Worm (Caenorhabditis elegans) whole organism, late embryonic: ENCODE data around the gene C53A5.11.

ENCODE experiments used
- C08G9.2 ChIP-seq: sonication (generic microtip); optimal IDR thresholded peaks from 2 replicates; lab custom pipeline; 2016; ENCODE audit warnings: mild to moderate bottlenecking, missing genetic modification characterization, moderate library complexity, missing compliant biosample characterization
- C38D4.7 ChIP-seq: fragments of 200-800 bp; sonication (Bioruptor generic); optimal IDR thresholded peaks from 2 replicates; lab custom pipeline; 2018; ENCODE audit warnings: mild to moderate bottlenecking, missing genetic modification characterization, moderate library complexity, missing compliant biosample characterization
- F13H6.1 ChIP-seq: sonication (generic microtip); optimal IDR thresholded peaks from 2 replicates; lab custom pipeline; 2016; ENCODE audit warnings: missing genetic modification characterization, missing compliant biosample characterization
- K09A11.1 ChIP-seq: sonication (generic microtip); optimal IDR thresholded peaks from 2 replicates; lab custom pipeline; 2017; ENCODE audit warnings: antibody characterized with exemption, mild to moderate bottlenecking, missing genetic modification characterization, missing compliant biosample characterization; ENCODE audit not compliant: insufficient read depth
- T23F11.4 ChIP-seq: fragments of 200-800 bp; sonication (Bioruptor generic); optimal IDR thresholded peaks from 2 replicates; lab custom pipeline; 2018; ENCODE audit warnings: mild to moderate bottlenecking, missing genetic modification characterization, missing compliant biosample characterization
- ama-1 ChIP-seq: fragments of 150-350 bp; optimal IDR thresholded peaks from 2 replicates; lab custom pipeline; 2014
- ceh-19 ChIP-seq: fragments of 200-800 bp; sonication (Bioruptor generic); optimal IDR thresholded peaks from 2 replicates; lab custom pipeline; 2018; ENCODE audit warnings: mild to moderate bottlenecking, missing genetic modification characterization, missing compliant biosample characterization
- ceh-22 ChIP-seq: sonication (generic microtip); optimal IDR thresholded peaks from 2 replicates; lab custom pipeline; 2017; ENCODE audit warnings: missing biosample characterization, missing genetic modification characterization
- ceh-30 ChIP-seq: fragments of 150-350 bp; optimal IDR thresholded peaks from 2 replicates; lab custom pipeline; 2014; ENCODE audit warnings: missing biosample characterization, missing genetic modification characterization
- ceh-31 ChIP-seq: sonication (generic microtip); optimal IDR thresholded peaks from 2 replicates; lab custom pipeline; 2016; ENCODE audit warnings: missing genetic modification characterization, missing compliant biosample characterization
- ceh-9 ChIP-seq: sonication (generic microtip); optimal IDR thresholded peaks from 2 replicates; lab custom pipeline; 2016; ENCODE audit warnings: mild to moderate bottlenecking, missing genetic modification characterization, inconsistent platforms, missing compliant biosample characterization
- dmd-4 ChIP-seq: sonication (generic microtip); optimal IDR thresholded peaks from 2 replicates; lab custom pipeline; 2016; ENCODE audit warnings: borderline replicate concordance, missing genetic modification characterization, missing compliant biosample characterization
- dve-1 ChIP-seq: sonication (generic microtip); optimal IDR thresholded peaks from 2 replicates; lab custom pipeline; 2017; ENCODE audit warnings: antibody characterized with exemption, mild to moderate bottlenecking, missing genetic modification characterization, missing compliant biosample characterization
- fkh-10 ChIP-seq: fragments of 150-350 bp; optimal IDR thresholded peaks from 2 replicates; lab custom pipeline; 2014; ENCODE audit warnings: missing biosample characterization, missing genetic modification reagents, missing genetic modification characterization
- gmeb-2 ChIP-seq: sonication (generic microtip); optimal IDR thresholded peaks from 2 replicates; lab custom pipeline; 2016; ENCODE audit warnings: missing genetic modification characterization, inconsistent platforms, missing compliant biosample characterization
- hlh-13 ChIP-seq: fragments of 200-800 bp; sonication (Bioruptor generic); optimal IDR thresholded peaks from 2 replicates; lab custom pipeline; 2018; ENCODE audit warnings: mild to moderate bottlenecking, missing genetic modification characterization, missing compliant biosample characterization
- hlh-15 ChIP-seq: sonication (generic microtip); optimal IDR thresholded peaks from 2 replicates; lab custom pipeline; 2016; ENCODE audit warnings: missing genetic modification characterization, missing compliant biosample characterization
- hlh-6 ChIP-seq: sonication (generic microtip); optimal IDR thresholded peaks from 2 replicates; lab custom pipeline; 2016; ENCODE audit warnings: missing genotype, missing genetic modification characterization, missing compliant biosample characterization
- hlh-8 ChIP-seq: sonication (generic microtip); optimal IDR thresholded peaks from 2 replicates; lab custom pipeline; 2016; ENCODE audit warnings: missing genotype, missing genetic modification characterization, missing compliant biosample characterization
- madf-2 ChIP-seq: sonication (generic microtip); optimal IDR thresholded peaks from 2 replicates; lab custom pipeline; 2017; ENCODE audit warnings: missing genetic modification characterization, missing compliant biosample characterization
- mec-3 ChIP-seq: sonication (generic microtip); optimal IDR thresholded peaks from 2 replicates; lab custom pipeline; 2016; ENCODE audit warnings: borderline replicate concordance, missing genetic modification characterization, missing compliant biosample characterization
- nhr-232 ChIP-seq: sonication (generic microtip); optimal IDR thresholded peaks from 2 replicates; lab custom pipeline; 2016; ENCODE audit warnings: missing genetic modification characterization, missing compliant biosample characterization
- npax-4 ChIP-seq: sonication (generic microtip); optimal IDR thresholded peaks from 2 replicates; lab custom pipeline; 2016; ENCODE audit warnings: missing genetic modification characterization, missing compliant biosample characterization
- odd-2 ChIP-seq: sonication (generic microtip); optimal IDR thresholded peaks from 2 replicates; lab custom pipeline; 2017; ENCODE audit warnings: antibody characterized with exemption, mild to moderate bottlenecking, missing genetic modification characterization, missing compliant biosample characterization
- pag-3 ChIP-seq: sonication (generic microtip); optimal IDR thresholded peaks from 2 replicates; lab custom pipeline; 2016; ENCODE audit warnings: missing compliant biosample characterization, missing genetic modification characterization, borderline replicate concordance
- pha-2 ChIP-seq: sonication (generic microtip); optimal IDR thresholded peaks from 2 replicates; lab custom pipeline; 2017; ENCODE audit warnings: mild to moderate bottlenecking, missing genetic modification characterization, missing compliant biosample characterization
- pros-1 ChIP-seq: fragments of 150-350 bp; optimal IDR thresholded peaks from 2 replicates; lab custom pipeline; 2014; ENCODE audit warnings: missing biosample characterization, missing genetic modification reagents, missing genetic modification characterization
- sox-2 ChIP-seq: fragments of 200-800 bp; sonication (Bioruptor generic); IDR thresholded peaks from 2 replicates; pipeline ENCODE4 v1.3.6; 2022; ENCODE audit warnings: missing genetic modification reagents, missing genetic modification characterization, missing compliant biosample characterization
- syd-9 ChIP-seq: sonication (generic microtip); optimal IDR thresholded peaks from 2 replicates; lab custom pipeline; 2016; ENCODE audit warnings: mild to moderate bottlenecking, missing genetic modification characterization, moderate library complexity, missing compliant biosample characterization
- tbx-7 ChIP-seq: sonication (generic microtip); optimal IDR thresholded peaks from 2 replicates; lab custom pipeline; 2016; ENCODE audit warnings: missing genotype, missing genetic modification characterization, missing compliant biosample characterization
- ttx-3 ChIP-seq: sonication (generic microtip); optimal IDR thresholded peaks from 2 replicates; lab custom pipeline; 2016; ENCODE audit warnings: missing genetic modification reagents, missing genetic modification characterization, missing compliant biosample characterization
- unc-3 ChIP-seq, 2 experiments: fragments of 200-800 bp in 1 of 2; sonication (Bioruptor generic) in 1 of 2; sonication (generic microtip) in 1 of 2; conservative IDR thresholded peaks in 1 of 2; optimal IDR thresholded peaks in 1 of 2; 2 replicates each; pipeline versions ENCODE4 v1.3.6 to Lab custom; 2016 to 2022; ENCODE audit warnings: missing compliant biosample characterization in 2 of 2, missing genetic modification characterization in 2 of 2, missing genetic modification reagents in 1 of 2
- unc-42 ChIP-seq: sonication (generic microtip); optimal IDR thresholded peaks from 2 replicates; lab custom pipeline; 2016; ENCODE audit warnings: missing genotype, missing genetic modification characterization, missing compliant biosample characterization
- unc-55 ChIP-seq: sonication (generic microtip); optimal IDR thresholded peaks from 2 replicates; lab custom pipeline; 2017; ENCODE audit warnings: missing biosample characterization, missing genetic modification reagents, missing genetic modification characterization
- zip-5 ChIP-seq: sonication (generic microtip); optimal IDR thresholded peaks from 2 replicates; lab custom pipeline; 2016; ENCODE audit warnings: missing genetic modification characterization, missing compliant biosample characterization

The C53A5.11 gene

DNA sequence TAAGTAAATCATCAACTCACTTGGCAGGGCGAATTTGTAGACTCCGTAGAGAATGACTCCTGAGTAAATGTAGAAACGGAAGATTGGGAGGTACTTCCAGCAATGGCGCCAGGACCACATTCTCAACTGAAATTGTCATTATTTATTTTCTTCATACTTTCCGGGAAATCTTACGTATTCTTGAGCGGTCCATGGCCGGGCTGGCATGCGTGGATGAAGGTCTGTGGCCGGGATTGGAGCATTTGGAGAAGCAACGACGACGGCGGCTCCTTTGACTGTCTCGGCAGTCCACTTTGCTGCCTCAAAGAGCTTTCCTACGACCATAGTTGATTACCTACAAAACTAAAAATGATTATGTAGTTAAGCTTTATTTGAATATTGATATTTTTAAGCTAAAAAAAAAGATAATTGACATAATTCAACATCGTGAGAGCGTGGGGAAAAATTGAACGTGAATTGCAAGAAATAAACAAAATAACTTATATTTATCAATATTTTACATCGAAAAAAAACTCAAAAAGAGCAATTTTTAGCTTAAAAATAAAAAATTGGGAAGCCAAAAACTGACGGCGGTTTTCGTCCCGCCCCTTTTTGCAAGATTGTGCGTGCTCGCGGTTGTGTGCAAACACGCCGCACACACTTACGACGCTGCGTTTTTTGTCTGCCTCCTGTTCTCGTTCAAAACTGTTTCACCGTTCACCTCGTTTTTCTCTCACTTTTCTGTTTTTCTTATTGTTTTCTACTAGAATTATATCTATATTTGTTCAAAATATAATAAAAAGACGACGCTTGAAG is 38.7 kb upstream of the C53A5.11 start, which contains the start of gene ril-1 (continued):
- TF ChIP-seq tbx-7 (tag; lab: Kevin White, UChicago) (no peak), unc-3 (GFP tag; conservative IDR thresholded peaks at IDR 0.05; lab: Robert Waterston, UW) (no peak), unc-3 (tag; optimal IDR thresholded peaks at IDR 0.05; lab: Kevin White, UChicago) (peak; percentile 1), F13H6.1 (tag; lab: Kevin White, UChicago) (no peak), mec-3 (no peak), ceh-22 (no peak), sox-2 (GFP tag; lab: Robert Waterston, UW) (no peak), zip-5 (tag; lab: Kevin White, UChicago) (no peak), pag-3 (tag; lab: Kevin White, UChicago) (no peak), hlh-8 (no peak), unc-42 (no peak), hlh-13 (GFP tag; lab: Kevin White, UChicago) (no peak), unc-55 (GFP tag; lab: Kevin White, UChicago) (no peak), pha-2 (tag; lab: Kevin White, UChicago) (no peak), odd-2 (no peak), ceh-19 (no peak), dve-1 (tag; lab: Kevin White, UChicago) (no peak), C38D4.7 (GFP tag; lab: Kevin White, UChicago) (peak; percentile 33), ceh-30 (tag; lab: Kevin White, UChicago) (no peak), ceh-31 (tag; lab: Kevin White, UChicago) (peak; percentile 44), ceh-9 (tag; lab: Kevin White, UChicago) (no peak), madf-2 (tag; lab: Kevin White, UChicago) (no peak), T23F11.4 (GFP tag; lab: Kevin White, UChicago) (peak; percentile 15)

DNA sequence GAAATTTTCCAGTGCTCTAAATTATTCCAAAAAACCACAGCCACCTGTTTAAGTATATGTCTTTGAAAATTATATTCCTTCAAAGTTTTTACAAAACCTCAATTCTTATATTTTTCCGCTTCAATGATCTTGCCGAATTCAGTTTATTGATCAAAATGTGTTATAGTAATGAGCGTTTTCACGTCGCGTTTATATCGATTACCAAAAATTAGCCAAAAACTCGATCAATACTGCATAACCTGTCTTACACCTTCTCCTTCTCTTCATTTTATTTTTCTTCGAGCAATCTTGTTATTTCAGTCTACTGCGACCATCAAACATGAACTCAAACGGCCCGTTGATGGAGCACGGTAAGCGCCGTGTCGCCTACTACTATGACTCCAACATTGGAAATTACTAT is 37.6 kb upstream of the C53A5.11 start, which contains the start of gene hda-1:
Gene hda-1, plus strand, starts transcription at position 301 of the 400 bp plus-strand sequence.
- TF ChIP-seq fkh-10 (GFP tag; lab: Kevin White, UChicago) (no peak), nhr-232 (tag; lab: Kevin White, UChicago) (no peak), C08G9.2 (no peak)

DNA sequence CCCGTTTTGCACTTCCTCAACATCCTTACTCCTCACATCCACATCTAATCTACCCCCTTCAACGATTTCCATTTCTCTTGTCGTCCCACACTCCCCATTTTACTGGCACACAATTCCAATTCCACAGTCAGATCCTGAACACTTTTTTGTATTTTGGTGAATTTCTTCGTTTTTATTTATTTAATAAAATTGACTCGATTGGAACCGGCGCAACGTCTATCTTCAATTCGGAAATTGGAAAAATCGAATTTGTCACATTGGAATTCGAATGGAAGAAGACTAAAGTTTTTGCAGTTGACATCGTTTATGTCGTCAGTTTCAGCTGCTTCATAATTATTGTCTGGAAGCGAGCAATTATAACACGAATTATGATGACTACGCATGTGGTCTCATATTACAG is 35.5 kb upstream of the C53A5.11 start:
- no peak for TF ChIP-seq pros-1
- no peak for TF ChIP-seq fkh-10 (GFP tag; lab: Kevin White, UChicago)
- no peak for TF ChIP-seq ceh-30 (tag; lab: Kevin White, UChicago)
- TF ChIP-seq unc-42, result peak; percentile 65

DNA sequence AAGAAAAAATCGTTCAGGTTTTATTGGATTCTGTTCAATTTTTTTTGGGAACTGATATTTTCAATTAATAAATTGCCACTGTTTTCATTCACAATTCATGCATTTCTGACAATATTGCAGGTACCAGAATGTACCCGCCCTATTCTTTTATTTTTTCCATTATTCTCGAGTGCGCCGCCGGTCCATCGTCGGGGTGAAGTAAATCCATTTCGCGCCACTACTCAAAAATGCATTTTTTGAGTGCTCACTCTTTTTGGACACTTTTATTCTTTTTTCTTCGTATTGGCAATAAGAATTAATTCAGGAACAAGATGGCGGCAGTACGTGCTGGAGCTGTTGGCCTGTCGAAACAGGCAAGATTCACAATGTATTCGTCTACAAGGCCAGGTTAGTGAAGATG is 31.9 kb upstream of the C53A5.11 start, which contains the start of gene kcnl-4:
Gene kcnl-4, plus strand, starts transcription at position 301 of the 400 bp plus-strand sequence.
- TF ChIP-seq hlh-15 (tag; lab: Kevin White, UChicago) (no peak), ama-1 (no peak), ceh-19 (no peak), sox-2 (GFP tag; lab: Robert Waterston, UW) (no peak), npax-4 (tag; lab: Kevin White, UChicago) (no peak), unc-55 (GFP tag; lab: Kevin White, UChicago) (no peak), dmd-4 (no peak), ceh-22 (no peak), K09A11.1 (tag; lab: Kevin White, UChicago) (no peak), syd-9 (tag; lab: Kevin White, UChicago) (no peak), ttx-3 (tag; lab: Kevin White, UChicago) (no peak), gmeb-2 (tag; lab: Kevin White, UChicago) (no peak), hlh-6 (tag; lab: Kevin White, UChicago) (no peak)
